Worm (Caenorhabditis elegans): ENCODE results near the gene nhr-78.

DNA sequence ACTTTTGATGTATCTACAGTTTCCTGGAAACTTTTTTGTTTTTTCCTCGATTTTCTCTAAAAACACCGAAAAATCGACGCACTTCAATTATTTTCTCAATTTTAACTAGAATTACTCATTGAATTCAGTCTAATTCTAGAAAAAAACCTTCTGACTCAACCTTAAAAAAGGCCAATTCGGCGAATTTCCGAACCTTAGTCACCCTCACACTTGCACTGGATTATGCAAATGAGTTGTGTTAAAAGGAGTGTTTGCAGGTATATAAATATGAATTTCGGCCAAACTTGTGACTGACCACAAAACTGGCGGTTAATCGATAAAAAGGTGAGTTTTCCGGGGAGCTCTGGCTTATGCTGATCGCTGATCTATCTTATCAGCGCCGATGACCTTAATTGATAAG, 31.2 kb downstream of the nhr-78 start, which contains the start of gene ttr-20:
- TF ChIP-seq ceh-36 (tag; optimal IDR thresholded peaks at IDR 0.05) (no peak), flt-1 (GFP tag; IDR thresholded peaks at IDR 0.05) (no peak), ama-1 (optimal IDR thresholded peaks at IDR 0.05) (no peak), sea-1 (GFP tag; conservative IDR thresholded peaks at IDR 0.05) (no peak), F13C5.2 (tag; optimal IDR thresholded peaks at IDR 0.05) (no peak), hmbx-1 (tag; optimal IDR thresholded peaks at IDR 0.05) (no peak)
